Worm (Caenorhabditis elegans) whole organism, young adult: Measurements from ENCODE around the gene C01G10.17.

Experiments used
- D2030.7 ChIP-seq: fragments of 200-800 bp; sonication (Bioruptor generic); IDR thresholded peaks from 2 replicates; pipeline ENCODE4 v1.3.6; 2022; ENCODE audit warnings: missing genetic modification reagents, missing genetic modification characterization, missing compliant biosample characterization
- F57C9.4 ChIP-seq: sonication (generic microtip); optimal IDR thresholded peaks from 2 replicates; lab custom pipeline; 2017; ENCODE audit warnings: mild to moderate bottlenecking, missing genetic modification characterization, missing compliant biosample characterization
- ceh-91 ChIP-seq: fragments of 200-800 bp; sonication (Bioruptor generic); IDR thresholded peaks from 2 replicates; pipeline ENCODE4 v1.3.6; 2022; ENCODE audit warnings: missing genetic modification reagents, missing genetic modification characterization, missing compliant biosample characterization
- snpc-1.1 ChIP-seq: sonication (generic microtip); optimal IDR thresholded peaks from 2 replicates; lab custom pipeline; 2017; ENCODE audit warnings: missing genetic modification characterization, mild to moderate bottlenecking, missing compliant biosample characterization, antibody characterized with exemption, moderate library complexity, missing genotype, missing genetic modification reagents; ENCODE audit not compliant: insufficient read depth

- TF ChIP-seq ceh-91 (GFP tag; lab: Robert Waterston, UW) (no peak), F57C9.4 (tag; lab: Kevin White, UChicago) (no peak), D2030.7 (GFP tag; lab: Robert Waterston, UW) (no peak), snpc-1.1 (tag; lab: Kevin White, UChicago) (no peak)
Measured at ce11 chrV:15058965-15059364, 31.6 kb upstream of the C01G10.17 start.
